Fruit fly (Drosophila melanogaster): Measurements from ENCODE around the gene ATPsynE.

ATPsynE gene

dm6 chr3R:14315912-14316444 lies 10.8 kb upstream of the ATPsynE start, which contains the start of gene Set8 (continued):
- TF ChIP-seq Ravus (GFP tag; IDR thresholded peaks at IDR 0.05) (no peak), gfzf (GFP tag; optimal IDR thresholded peaks at IDR 0.05) (peak; percentile 94), CG11456 (GFP tag; IDR thresholded peaks at IDR 0.05) (no peak), CG18619 (GFP tag; optimal IDR thresholded peaks at IDR 0.05) (no peak), pum (GFP tag; optimal IDR thresholded peaks at IDR 0.05) (no peak), Sry-δ (GFP tag; optimal IDR thresholded peaks at IDR 0.05) (peak; percentile 24), CG14014 (GFP tag; IDR thresholded peaks at IDR 0.05) (no peak), Dfd (GFP tag; optimal IDR thresholded peaks at IDR 0.05) (no peak), gro (GFP tag; optimal IDR thresholded peaks at IDR 0.05) (peak; percentile 35), CG14667 (GFP tag; IDR thresholded peaks at IDR 0.05) (no peak), HmgD (GFP tag; optimal IDR thresholded peaks at IDR 0.05) (peak; percentile 25), CG15601 (tag; optimal IDR thresholded peaks at IDR 0.05) (peak; percentile 44), CG12659 (GFP tag; optimal IDR thresholded peaks at IDR 0.05) (peak; percentile 60)

dm6 chr3R:14327113-14327466 lies 343 bp downstream of the ATPsynE start:
- 0 out of 3 replicates have a peak, but pooled peaks have one; percentile 0 for TF ChIP-seq croc (GFP tag; conservative IDR thresholded peaks at IDR 0.05)
- TF ChIP-seq Rfx (GFP tag; IDR thresholded peaks at IDR 0.05) = no peak
- TF ChIP-seq CG1792 (GFP tag; optimal IDR thresholded peaks at IDR 0.05) = no peak
- no peak for TF ChIP-seq fru (optimal IDR thresholded peaks at IDR 0.05)
- TF ChIP-seq YL-1 (GFP tag; optimal IDR thresholded peaks at IDR 0.05) = peak; percentile 17
- no peak for TF ChIP-seq CG31365 (tag; optimal IDR thresholded peaks at IDR 0.05)
- TF ChIP-seq Camta (GFP tag; optimal IDR thresholded peaks at IDR 0.05) = no peak
- peak; percentile 49; the same call in 1 of the 2 replicates for TF ChIP-seq tna (GFP tag; IDR thresholded peaks at IDR 0.05; ENCODE audit: partially characterized antibody)
- no peak for TF ChIP-seq Gug (GFP tag; IDR thresholded peaks at IDR 0.05)
- TF ChIP-seq MESR4 (GFP tag; optimal IDR thresholded peaks at IDR 0.05) = peak; percentile 59
- TF ChIP-seq CG2129 (GFP tag; IDR thresholded peaks at IDR 0.05; ENCODE audit: partially characterized antibody) = 0 out of 2 replicates have a peak, but pooled peaks have one; percentile 4
- TF ChIP-seq Pdp1 (GFP tag; optimal IDR thresholded peaks at IDR 0.05) = peak in 1 of 2 experiments; percentile 94
- no peak for TF ChIP-seq Blimp-1 (GFP tag; optimal IDR thresholded peaks at IDR 0.05)
- TF ChIP-seq Doc2 (GFP tag; IDR thresholded peaks at IDR 0.05) = no peak
- TF ChIP-seq CG2712 (tag; optimal IDR thresholded peaks at IDR 0.05) = no peak
- TF ChIP-seq so (GFP tag; IDR thresholded peaks at IDR 0.05) = 0 out of 3 replicates have a peak, but pooled peaks have one; percentile 1
- 0 out of 4 replicates have a peak, but pooled peaks have one; percentile 50 for TF ChIP-seq chinmo (GFP tag; IDR thresholded peaks at IDR 0.05; ENCODE audit: partially characterized antibody)

- TF ChIP-seq sug (tag; optimal IDR thresholded peaks at IDR 0.05) (peak; percentile 57), Dfd (GFP tag; optimal IDR thresholded peaks at IDR 0.05) (no peak), Lhr (GFP tag; optimal IDR thresholded peaks at IDR 0.05) (peak; percentile 13), CG8290 (GFP tag; optimal IDR thresholded peaks at IDR 0.05) (peak; percentile 88), CG8290 (tag; optimal IDR thresholded peaks at IDR 0.05) (peak; percentile 38 to 50), CG3838 (GFP tag; optimal IDR thresholded peaks at IDR 0.05) (peak; percentile 13), phol (tag; optimal IDR thresholded peaks at IDR 0.05) (peak; percentile 81), CG8765 (GFP tag; IDR thresholded peaks at IDR 0.05) (peak; percentile 15; the same call in 1 of the 2 replicates), jing (GFP tag; optimal IDR thresholded peaks at IDR 0.05) (peak; percentile 38), CG17612 (GFP tag; IDR thresholded peaks at IDR 0.05) (peak; percentile 13; the same call in 1 of the 2 replicates), rib (GFP tag; IDR thresholded peaks at IDR 0.05) (peak; percentile 15; the same call in 1 of the 2 replicates), Hsf (GFP tag; optimal IDR thresholded peaks at IDR 0.05) (peak; percentile 78), Opbp (GFP tag; IDR thresholded peaks at IDR 0.05; ENCODE audit: partially characterized antibody) (peak; percentile 49; the same call in 1 of the 3 replicates), CG13287 (GFP tag; IDR thresholded peaks at IDR 0.05; ENCODE audit: partially characterized antibody) (peak; percentile 18), CG2875 (GFP tag; optimal IDR thresholded peaks at IDR 0.05) (peak; percentile 77), CG11085 (GFP tag; IDR thresholded peaks at IDR 0.05) (0 out of 2 replicates have a peak, but pooled peaks have one; percentile 50), Usf (GFP tag; optimal IDR thresholded peaks at IDR 0.05) (peak; percentile 25), CG2678 (tag; optimal IDR thresholded peaks at IDR 0.05) (peak; percentile 83), CG4707 (GFP tag; optimal IDR thresholded peaks at IDR 0.05) (peak; percentile 59)
Measured at dm6 chr3R:14327472-14328104, 841 bp downstream of the ATPsynE start, which contains the start of gene spn-B. Gene spn-B, plus strand, starts transcription at chr3R:14328051.
